Fruit fly (Drosophila melanogaster) whole organism, embryonic: ENCODE measurements around the gene Sf3b3.

ENCODE experiments used
- Ada2b ChIP-seq: fragments of 200-800 bp; sonication (Bioruptor generic); IDR thresholded peaks from 2 replicates; pipeline ENCODE4 v1.3.6; 2022; ENCODE audit warnings: missing biosample characterization, missing genetic modification characterization
- BtbVII ChIP-seq: fragments of 200-800 bp; sonication (Bioruptor generic); optimal IDR thresholded peaks from 3 replicates; lab custom pipeline; 2017; ENCODE audit warnings: missing biosample characterization, mild to moderate bottlenecking, missing genetic modification characterization
- CG10147 ChIP-seq: fragments of 200-800 bp; sonication (Bioruptor generic); optimal IDR thresholded peaks from 2 replicates; lab custom pipeline; 2019; ENCODE audit warnings: missing biosample characterization, mild to moderate bottlenecking, missing genetic modification characterization, moderate library complexity
- CG10274 ChIP-seq: fragments of 200-800 bp; sonication (Bioruptor generic); optimal IDR thresholded peaks from 3 replicates; lab custom pipeline; 2017; ENCODE audit warnings: missing biosample characterization, mild to moderate bottlenecking, missing genetic modification characterization
- CG10366 ChIP-seq: fragments of 200-800 bp; sonication (Bioruptor generic); IDR thresholded peaks from 2 replicates; pipeline ENCODE4 v1.3.6; 2022; ENCODE audit warnings: missing biosample characterization, missing genetic modification characterization
- CG11247 ChIP-seq: fragments of 200-800 bp; sonication (Bioruptor generic); IDR thresholded peaks from 2 replicates; pipeline ENCODE4 v1.3.6; 2022; ENCODE audit warnings: missing biosample characterization, missing genetic modification characterization
- CG12155 ChIP-seq: fragments of 200-800 bp; sonication (Bioruptor generic); optimal IDR thresholded peaks from 3 replicates; lab custom pipeline; 2016; ENCODE audit warnings: missing biosample characterization, missing genetic modification characterization
- CG12659 ChIP-seq: fragments of 200-800 bp; sonication (Bioruptor generic); optimal IDR thresholded peaks from 3 replicates; lab custom pipeline; 2017; ENCODE audit warnings: mild to moderate bottlenecking, missing biosample characterization, missing genetic modification reagents, missing genetic modification characterization
- CG17361 ChIP-seq: fragments of 200-800 bp; sonication (Bioruptor generic); IDR thresholded peaks from 3 replicates; pipeline ENCODE4 v1.3.6; 2022; ENCODE audit warnings: missing biosample characterization, missing genetic modification characterization
- CG17802 ChIP-seq: fragments of 200-800 bp; sonication (Bioruptor generic); optimal IDR thresholded peaks from 2 replicates; lab custom pipeline; 2018; ENCODE audit warnings: missing biosample characterization, mild to moderate bottlenecking, missing genetic modification characterization, moderate library complexity
- CG18011 ChIP-seq: fragments of 200-800 bp; sonication (Bioruptor generic); optimal IDR thresholded peaks from 2 replicates; lab custom pipeline; 2017; ENCODE audit warnings: missing biosample characterization, missing genetic modification characterization, mild to moderate bottlenecking, moderate library complexity, missing genotype
- CG3726 ChIP-seq: fragments of 200-800 bp; sonication (Bioruptor generic); IDR thresholded peaks from 3 replicates; pipeline ENCODE4, ENCODE4 v1.3.6; 2022; ENCODE audit warnings: missing biosample characterization, missing genetic modification characterization
- CG4424 ChIP-seq: fragments of 200-800 bp; sonication (Bioruptor generic); optimal IDR thresholded peaks from 3 replicates; lab custom pipeline; 2016; ENCODE audit warnings: missing biosample characterization, missing genetic modification characterization
- CG4617 ChIP-seq: fragments of 200-800 bp; sonication (Bioruptor generic); optimal IDR thresholded peaks from 3 replicates; lab custom pipeline; 2016; ENCODE audit warnings: missing biosample characterization, missing genetic modification characterization, borderline replicate concordance
- CG6683 ChIP-seq: fragments of 200-800 bp; sonication (Bioruptor generic); optimal IDR thresholded peaks from 2 replicates; lab custom pipeline; 2017; ENCODE audit warnings: missing biosample characterization, mild to moderate bottlenecking, missing genetic modification characterization, missing genetic modification reagents
- CG6689 ChIP-seq: fragments of 200-800 bp; sonication (Bioruptor generic); IDR thresholded peaks from 2 replicates; pipeline ENCODE4 v1.3.6; 2022; ENCODE audit warnings: missing biosample characterization, missing genetic modification characterization
- CG8478 ChIP-seq: fragments of >200 bp; optimal IDR thresholded peaks from 2 replicates; lab custom pipeline; 2018
- CG8944 ChIP-seq: fragments of 200-800 bp; sonication (Bioruptor generic); optimal IDR thresholded peaks from 3 replicates; lab custom pipeline; 2016; ENCODE audit warnings: missing biosample characterization, missing genetic modification characterization
- Dip2 ChIP-seq: fragments of 200-800 bp; sonication (Bioruptor generic); IDR thresholded peaks from 2 replicates; pipeline ENCODE4 v1.3.6; 2022; ENCODE audit warnings: missing biosample characterization, missing genetic modification characterization
- Dip3 ChIP-seq: fragments of 200-800 bp; sonication (Bioruptor generic); optimal IDR thresholded peaks from 3 replicates; lab custom pipeline; 2016; ENCODE audit warnings: missing biosample characterization, missing genetic modification characterization
- Doc2 ChIP-seq: fragments of 200-800 bp; sonication (Bioruptor generic); IDR thresholded peaks from 2 replicates; pipeline ENCODE4 v1.3.6; 2022; ENCODE audit warnings: missing biosample characterization, missing genetic modification characterization
- Eip74EF ChIP-seq, 2 experiments: fragments of 200-800 bp in 1 of 2; fragments of >200 bp in 1 of 2; sonication (Bioruptor generic) in 1 of 2; optimal IDR thresholded peaks; 2 replicates each; lab custom pipeline; 2017 to 2019; ENCODE audit warnings: missing biosample characterization in 2 of 2, missing genetic modification characterization in 2 of 2, mild to moderate bottlenecking in 1 of 2, moderate library complexity in 1 of 2
- Ets65A ChIP-seq: fragments of 200-800 bp; sonication (Bioruptor generic); peaks from one replicate; lab custom pipeline; 2016; ENCODE audit warnings: missing biosample characterization, missing genetic modification characterization
- H15 ChIP-seq: fragments of 200-800 bp; sonication (Bioruptor generic); IDR thresholded peaks from 3 replicates; pipeline ENCODE4 v1.3.6; 2022; ENCODE audit warnings: missing biosample characterization, missing genetic modification characterization
- MTF-1 ChIP-seq: fragments of 200-800 bp; sonication (Bioruptor generic); optimal IDR thresholded peaks from 2 replicates; lab custom pipeline; 2018; ENCODE audit warnings: missing biosample characterization, mild to moderate bottlenecking, missing genetic modification characterization, borderline replicate concordance
- Side ChIP-seq: fragments of 200-800 bp; sonication (Bioruptor generic); optimal IDR thresholded peaks from 2 replicates; lab custom pipeline; 2016; ENCODE audit warnings: missing biosample characterization, missing genetic modification characterization
- Vsx1 ChIP-seq: fragments of 200-800 bp; sonication (Bioruptor generic); optimal IDR thresholded peaks from 2 replicates; lab custom pipeline; 2017; ENCODE audit warnings: missing biosample characterization, mild to moderate bottlenecking, missing genetic modification characterization, missing genetic modification reagents
- ash1 ChIP-seq: fragments of 200-800 bp; sonication (Bioruptor generic); optimal IDR thresholded peaks from 2 replicates; lab custom pipeline; 2018; ENCODE audit warnings: missing biosample characterization, mild to moderate bottlenecking, missing genetic modification characterization
- cato ChIP-seq: fragments of 200-800 bp; sonication (Bioruptor generic); optimal IDR thresholded peaks from 2 replicates; lab custom pipeline; 2016; ENCODE audit warnings: missing biosample characterization, missing genetic modification characterization, borderline replicate concordance
- chm ChIP-seq: fragments of 200-800 bp; sonication (Bioruptor generic); IDR thresholded peaks from 2 replicates; pipeline ENCODE4 v1.3.6; 2022; ENCODE audit warnings: missing biosample characterization, missing genetic modification characterization
- chn ChIP-seq: fragments of 200-800 bp; sonication (Bioruptor generic); optimal IDR thresholded peaks from 2 replicates; lab custom pipeline; 2016; ENCODE audit warnings: missing biosample characterization, missing genetic modification characterization
- danr ChIP-seq: fragments of 200-800 bp; sonication (Bioruptor generic); IDR thresholded peaks from 2 replicates; pipeline ENCODE4 v1.3.6; 2022; ENCODE audit warnings: missing biosample characterization, missing genetic modification characterization
- dmrt11E ChIP-seq: fragments of 200-800 bp; sonication (Bioruptor generic); optimal IDR thresholded peaks from 3 replicates; lab custom pipeline; 2018; ENCODE audit warnings: missing biosample characterization, mild to moderate bottlenecking, missing genetic modification characterization, moderate library complexity
- dysf ChIP-seq: fragments of 200-800 bp; sonication (Bioruptor generic); IDR thresholded peaks from 3 replicates; pipeline ENCODE4 v1.3.6; 2022; ENCODE audit warnings: missing biosample characterization, missing genetic modification characterization
- en ChIP-seq: fragments of 200-800 bp; sonication (Bioruptor generic); optimal IDR thresholded peaks from 2 replicates; lab custom pipeline; 2016; ENCODE audit warnings: missing biosample characterization, missing genetic modification characterization
- exex ChIP-seq: fragments of 200-800 bp; sonication (Bioruptor generic); optimal IDR thresholded peaks from 4 replicates; lab custom pipeline; 2018; ENCODE audit warnings: missing biosample characterization, mild to moderate bottlenecking, missing genetic modification characterization, moderate library complexity
- gt ChIP-seq: fragments of 200-800 bp; sonication (Bioruptor generic); IDR thresholded peaks from 2 replicates; pipeline ENCODE4 v1.3.6; 2022; ENCODE audit warnings: missing biosample characterization, missing genetic modification characterization
- her ChIP-seq: fragments of 200-800 bp; sonication (Bioruptor generic); optimal IDR thresholded peaks from 2 replicates; lab custom pipeline; 2016; ENCODE audit warnings: missing biosample characterization, missing genetic modification characterization
- lbe ChIP-seq: fragments of 200-800 bp; sonication (Bioruptor generic); optimal IDR thresholded peaks from 2 replicates; lab custom pipeline; 2016; ENCODE audit warnings: missing biosample characterization, mild to moderate bottlenecking, missing genetic modification characterization
- maf-S ChIP-seq: fragments of 200-800 bp; sonication (Bioruptor generic); optimal IDR thresholded peaks from 2 replicates; lab custom pipeline; 2016; ENCODE audit warnings: missing biosample characterization, missing genetic modification characterization
- nom ChIP-seq: fragments of 200-800 bp; sonication (Bioruptor generic); optimal IDR thresholded peaks from 2 replicates; lab custom pipeline; 2017; ENCODE audit warnings: missing biosample characterization, missing genetic modification characterization, mild to moderate bottlenecking, moderate library complexity, missing genetic modification reagents
- odd ChIP-seq: fragments of 200-800 bp; sonication (Bioruptor generic); optimal IDR thresholded peaks from 2 replicates; lab custom pipeline; 2017; ENCODE audit warnings: missing biosample characterization, mild to moderate bottlenecking, missing genetic modification characterization
- onecut ChIP-seq: fragments of 200-800 bp; sonication (Bioruptor generic); IDR thresholded peaks from 2 replicates; pipeline ENCODE4 v1.3.6; 2022; ENCODE audit warnings: missing biosample characterization, missing genetic modification characterization
- peb ChIP-seq: fragments of 200-800 bp; sonication (Bioruptor generic); IDR thresholded peaks from 2 replicates; pipeline ENCODE4 v1.3.6; 2022; ENCODE audit warnings: missing biosample characterization, missing genetic modification characterization
- psq ChIP-seq: fragments of 200-800 bp; sonication (Bioruptor generic); optimal IDR thresholded peaks from 2 replicates; lab custom pipeline; 2017; ENCODE audit warnings: missing biosample characterization, missing genetic modification characterization
- tin ChIP-seq: fragments of 200-800 bp; sonication (Bioruptor generic); optimal IDR thresholded peaks from 3 replicates; lab custom pipeline; 2016; ENCODE audit warnings: missing biosample characterization, missing genetic modification characterization
- tll ChIP-seq, 2 experiments: fragments of 200-800 bp in 1 of 2; fragments of >200 bp in 1 of 2; sonication (Bioruptor generic) in 1 of 2; optimal IDR thresholded peaks; 2 replicates each; lab custom pipeline; 2017 to 2019; ENCODE audit warnings: missing biosample characterization in 2 of 2, missing genetic modification characterization in 2 of 2, mild to moderate bottlenecking in 1 of 2, moderate library complexity in 1 of 2
- wor ChIP-seq: fragments of 200-800 bp; sonication (Bioruptor generic); IDR thresholded peaks from 2 replicates; pipeline ENCODE4 v1.3.6; 2022; ENCODE audit warnings: missing biosample characterization, missing genetic modification characterization
- yki ChIP-seq: fragments of >200 bp; optimal IDR thresholded peaks from 3 replicates; lab custom pipeline; 2018

Sf3b3 gene

dm6 chr3L:857063-858015 is 24.2 kb upstream of the Sf3b3 start, which contains the start of gene dpr20 (continued):
- TF ChIP-seq Ada2b (GFP tag; lab: Robert Waterston, UW) (peak; percentile 90), CG4424 (GFP tag; lab: Kevin White, UChicago) (peak; percentile 31), peb (GFP tag; lab: Robert Waterston, UW) (peak; percentile 80), BtbVII (GFP tag; lab: Kevin White, UChicago) (peak; percentile 74), wor (GFP tag; lab: Robert Waterston, UW) (peak; percentile 50), Dip3 (GFP tag; lab: Kevin White, UChicago) (peak; percentile 72), psq (GFP tag; lab: Kevin White, UChicago) (no peak), CG3726 (GFP tag; lab: Robert Waterston, UW) (peak; percentile 63; the same call in 1 of the 3 replicates), chn (peak; percentile 67), CG11247 (GFP tag; lab: Robert Waterston, UW) (peak; percentile 87), Doc2 (GFP tag; lab: Robert Waterston, UW) (no peak), MTF-1 (peak; percentile 38), Dip2 (no peak), CG8478 (no peak), dmrt11E (tag; lab: Kevin White, UChicago) (peak; percentile 43), lbe (no peak), onecut (GFP tag; lab: Robert Waterston, UW) (peak; percentile 76), en (peak; percentile 3), gt (GFP tag; lab: Robert Waterston, UW) (peak; percentile 17; the same call in 1 of the 2 replicates), exex (peak; percentile 46), yki (lab: Kevin White, UChicago) (no peak), CG10147 (GFP tag; lab: Kevin White, UChicago) (peak; percentile 62), cato (GFP tag; lab: Kevin White, UChicago) (no peak), ash1 (GFP tag; lab: Kevin White, UChicago) (peak; percentile 49), her (GFP tag; lab: Kevin White, UChicago) (peak; percentile 73), CG17802 (peak; percentile 39), CG10366 (GFP tag; lab: Robert Waterston, UW) (peak; percentile 89), CG12155 (peak; percentile 73), maf-S (peak; percentile 53), H15 (peak; percentile 82), nom (GFP tag; lab: Kevin White, UChicago) (peak; percentile 59), CG18011 (GFP tag; lab: Kevin White, UChicago) (peak; percentile 40), CG8944 (GFP tag; lab: Kevin White, UChicago) (peak; percentile 56), danr (GFP tag; lab: Robert Waterston, UW) (peak; percentile 48; the same call in 1 of the 2 replicates), CG6689 (peak; percentile 73), Vsx1 (GFP tag; lab: Kevin White, UChicago) (peak; percentile 2), CG12659 (GFP tag; lab: Kevin White, UChicago) (peak; percentile 67), Ets65A (GFP tag; lab: Kevin White, UChicago) (peak; percentile 96), odd (GFP tag; lab: Kevin White, UChicago) (no peak), Side (peak; percentile 76), Eip74EF (GFP tag; optimal IDR thresholded peaks at IDR 0.05; lab: Kevin White, UChicago) (no peak), chm (GFP tag; lab: Robert Waterston, UW) (peak; percentile 68), dysf (GFP tag; lab: Robert Waterston, UW) (peak; percentile 91), tin (peak; percentile 59), CG17361 (GFP tag; lab: Robert Waterston, UW) (peak; percentile 55; the same call in 1 of the 3 replicates), CG4617 (GFP tag; lab: Kevin White, UChicago) (peak; percentile 25), CG10274 (GFP tag; lab: Kevin White, UChicago) (peak; percentile 41), tll (GFP tag; optimal IDR thresholded peaks at IDR 0.05; lab: Kevin White, UChicago) (no peak), CG6683 (GFP tag; lab: Kevin White, UChicago) (peak; percentile 49)
